Fruit fly (Drosophila melanogaster): Measurements from ENCODE around the gene CG3719.

DNA sequence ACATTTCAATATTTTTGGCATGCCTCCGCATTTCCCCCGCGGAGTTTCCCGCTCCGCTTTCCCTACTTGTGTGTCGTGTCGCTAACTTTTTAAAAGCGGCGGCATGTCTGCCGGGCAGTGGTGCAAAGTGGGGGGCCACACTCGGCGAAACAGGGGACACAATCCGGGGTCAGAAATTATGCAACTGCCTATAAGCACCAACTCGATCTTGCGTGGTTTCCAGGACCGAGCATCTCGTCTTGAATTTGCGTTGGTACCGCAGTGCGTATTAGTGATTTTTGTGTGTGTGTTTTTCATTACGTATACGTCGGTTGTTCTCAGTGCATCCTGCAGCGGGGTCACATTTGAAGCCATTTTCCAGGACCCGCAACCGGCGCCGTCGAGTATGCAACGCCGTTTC, 27.4 kb upstream of the CG3719 start:
- TF ChIP-seq ttk (optimal IDR thresholded peaks at IDR 0.05) (no peak), Myc (optimal IDR thresholded peaks at IDR 0.05) (no peak), insv (optimal IDR thresholded peaks at IDR 0.05) (no peak), Sin3A (optimal IDR thresholded peaks at IDR 0.05) (no peak), h (optimal IDR thresholded peaks at IDR 0.05) (no peak)
